Fruit fly (Drosophila melanogaster) whole organism, embryonic: Measurements from ENCODE around the gene Pde9.
A peak's percentile ranks its signal among the peaks of the same experiment; 100 is the strongest.

Experiments
- Atf-2 ChIP-seq: fragments of 200-800 bp; sonication (Bioruptor generic); optimal IDR thresholded peaks from 2 replicates; lab custom pipeline; 2016; ENCODE audit warnings: missing biosample characterization, missing genetic modification characterization
- Bdp1 ChIP-seq: fragments of 200-800 bp; sonication (Bioruptor generic); optimal IDR thresholded peaks from 3 replicates; lab custom pipeline; 2016; ENCODE audit warnings: missing biosample characterization, missing genetic modification characterization
- CG12071 ChIP-seq: fragments of 200-800 bp; sonication (Bioruptor generic); optimal IDR thresholded peaks from 3 replicates; lab custom pipeline; 2018; ENCODE audit warnings: missing biosample characterization, mild to moderate bottlenecking, missing genetic modification characterization
- CG12942 ChIP-seq: fragments of 200-800 bp; sonication (Bioruptor generic); optimal IDR thresholded peaks from 3 replicates; lab custom pipeline; 2016; ENCODE audit warnings: missing biosample characterization, missing genetic modification characterization
- CG13123 ChIP-seq: fragments of 200-800 bp; sonication (Bioruptor generic); optimal IDR thresholded peaks from 2 replicates; lab custom pipeline; 2016; ENCODE audit warnings: missing biosample characterization, missing genetic modification characterization
- CG15479 ChIP-seq: fragments of 200-800 bp; sonication (Bioruptor generic); optimal IDR thresholded peaks from 3 replicates; lab custom pipeline; 2019; ENCODE audit warnings: missing biosample characterization, mild to moderate bottlenecking, missing genetic modification characterization, moderate library complexity
- CG1602 ChIP-seq: fragments of 200-800 bp; sonication (Bioruptor generic); optimal IDR thresholded peaks from 3 replicates; lab custom pipeline; 2016; ENCODE audit warnings: missing biosample characterization, missing genetic modification characterization
- CG17186 ChIP-seq: fragments of 200-800 bp; sonication (Bioruptor generic); optimal IDR thresholded peaks from 3 replicates; lab custom pipeline; 2017; ENCODE audit warnings: missing biosample characterization, missing genetic modification reagents, missing genetic modification characterization
- CG17328 ChIP-seq: fragments of 200-800 bp; sonication (Bioruptor generic); IDR thresholded peaks from 2 replicates; pipeline ENCODE4 v1.3.6; 2022; ENCODE audit warnings: missing biosample characterization, missing genetic modification characterization
- CG2129 ChIP-seq: fragments of 200-800 bp; sonication (Bioruptor generic); IDR thresholded peaks from 2 replicates; pipeline ENCODE4 v1.3.6; 2022; ENCODE audit warnings: missing biosample characterization, missing genetic modification characterization; ENCODE audit not compliant: partially characterized antibody
- CG2712 ChIP-seq: fragments of 200-800 bp; optimal IDR thresholded peaks from 3 replicates; lab custom pipeline; 2019; ENCODE audit warnings: missing biosample characterization, mild to moderate bottlenecking, missing genetic modification characterization, moderate library complexity
- CG31365 ChIP-seq: fragments of 200-800 bp; sonication (Bioruptor generic); optimal IDR thresholded peaks from 2 replicates; lab custom pipeline; 2018; ENCODE audit warnings: missing biosample characterization, mild to moderate bottlenecking, missing genetic modification characterization
- CG34422 ChIP-seq: fragments of 200-800 bp; sonication (Bioruptor generic); IDR thresholded peaks from 3 replicates; pipeline ENCODE4 v1.3.6; 2022; ENCODE audit warnings: missing biosample characterization, missing genetic modification characterization
- CG4282 ChIP-seq: fragments of 200-800 bp; sonication (Bioruptor generic); optimal IDR thresholded peaks from 2 replicates; lab custom pipeline; 2016; ENCODE audit warnings: missing biosample characterization, missing genetic modification characterization
- CG8281 ChIP-seq: fragments of 200-800 bp; sonication (Bioruptor generic); optimal IDR thresholded peaks from 2 replicates; lab custom pipeline; 2018; ENCODE audit warnings: missing biosample characterization, mild to moderate bottlenecking, missing genetic modification characterization, moderate library complexity
- CG8924 ChIP-seq: fragments of 200-800 bp; optimal IDR thresholded peaks from 3 replicates; lab custom pipeline; 2019; ENCODE audit warnings: missing biosample characterization, mild to moderate bottlenecking, missing genetic modification characterization, moderate library complexity
- CG9727 ChIP-seq: fragments of 200-800 bp; sonication (Bioruptor generic); optimal IDR thresholded peaks from 3 replicates; lab custom pipeline; 2017; ENCODE audit warnings: missing biosample characterization, mild to moderate bottlenecking, missing genetic modification characterization
- CG9817 ChIP-seq: fragments of 200-800 bp; sonication (Bioruptor generic); optimal IDR thresholded peaks from 2 replicates; lab custom pipeline; 2018; ENCODE audit warnings: missing biosample characterization, mild to moderate bottlenecking, missing genetic modification characterization, moderate library complexity
- CG9932 ChIP-seq: fragments of 200-800 bp; sonication (Bioruptor generic); IDR thresholded peaks from 2 replicates; pipeline ENCODE4 v1.3.6; 2022; ENCODE audit warnings: missing biosample characterization, missing genetic modification characterization
- CoRest ChIP-seq: fragments of 200-800 bp; sonication (Bioruptor generic); optimal IDR thresholded peaks from 3 replicates; lab custom pipeline; 2018; ENCODE audit warnings: missing biosample characterization, mild to moderate bottlenecking, missing genetic modification characterization, moderate library complexity
- Dfd ChIP-seq, 2 experiments: fragments of >200 bp; optimal IDR thresholded peaks; 2 replicates each; lab custom pipeline; 2017; ENCODE audit warnings: missing biosample characterization in 2 of 2, missing genetic modification characterization in 2 of 2
- Drgx ChIP-seq: fragments of 200-800 bp; sonication (Bioruptor generic); IDR thresholded peaks from 2 replicates; pipeline ENCODE4 v1.3.6; 2022; ENCODE audit warnings: missing biosample characterization, missing genetic modification characterization
- E2f2 ChIP-seq: fragments of 200-800 bp; sonication (Bioruptor generic); IDR thresholded peaks from 2 replicates; pipeline ENCODE4 v1.3.6; 2022; ENCODE audit warnings: missing biosample characterization, missing genetic modification characterization
- Fer2 ChIP-seq: fragments of 200-800 bp; sonication (Bioruptor generic); optimal IDR thresholded peaks from 2 replicates; lab custom pipeline; 2018; ENCODE audit warnings: missing biosample characterization, mild to moderate bottlenecking, missing genetic modification characterization, moderate library complexity
- Fer3 ChIP-seq: fragments of 200-800 bp; sonication (Bioruptor generic); optimal IDR thresholded peaks from 2 replicates; lab custom pipeline; 2018; ENCODE audit warnings: missing biosample characterization, mild to moderate bottlenecking, missing genetic modification characterization, moderate library complexity
- Lpt ChIP-seq: fragments of >200 bp; optimal IDR thresholded peaks from 2 replicates; lab custom pipeline; 2018; ENCODE audit warnings: missing biosample characterization, missing genetic modification characterization
- NC2α ChIP-seq: fragments of 200-800 bp; sonication (Bioruptor generic); optimal IDR thresholded peaks from 2 replicates; lab custom pipeline; 2016; ENCODE audit warnings: missing biosample characterization, missing genetic modification characterization
- Neu2 ChIP-seq: fragments of 200-800 bp; sonication (Bioruptor generic); optimal IDR thresholded peaks from 3 replicates; lab custom pipeline; 2016; ENCODE audit warnings: missing biosample characterization, missing genetic modification characterization, borderline replicate concordance
- Oaz ChIP-seq: fragments of 200-800 bp; sonication (Bioruptor generic); IDR thresholded peaks from 2 replicates; pipeline ENCODE4 v1.3.6; 2022; ENCODE audit warnings: missing biosample characterization, missing genetic modification characterization
- Ptx1 ChIP-seq: fragments of 200-800 bp; sonication (Bioruptor generic); IDR thresholded peaks from 2 replicates; pipeline ENCODE4 v1.3.6; 2022; ENCODE audit warnings: missing biosample characterization, missing genetic modification characterization
- Stat92E ChIP-seq, 3 experiments: fragments of >200 bp in 2 of 3; fragments of 200-800 bp in 1 of 3; sonication (Bioruptor generic) in 1 of 3; optimal IDR thresholded peaks; 2 replicates each; lab custom pipeline; 2017 to 2019; ENCODE audit warnings: missing biosample characterization in 3 of 3, missing genetic modification characterization in 3 of 3, mild to moderate bottlenecking in 1 of 3, moderate library complexity in 1 of 3
- Usf ChIP-seq: fragments of 200-800 bp; sonication (Bioruptor generic); optimal IDR thresholded peaks from 2 replicates; lab custom pipeline; 2017; ENCODE audit warnings: missing genotype, missing biosample characterization, missing genetic modification characterization
- bab2 ChIP-seq: fragments of 200-800 bp; sonication (Bioruptor generic); optimal IDR thresholded peaks from 2 replicates; lab custom pipeline; 2016; ENCODE audit warnings: missing biosample characterization, missing genetic modification characterization
- bbx ChIP-seq: fragments of 200-800 bp; sonication (Bioruptor generic); IDR thresholded peaks from 2 replicates; pipeline ENCODE4 v1.3.6; 2022; ENCODE audit warnings: missing biosample characterization, missing genetic modification characterization; ENCODE audit not compliant: partially characterized antibody
- chif ChIP-seq, 2 experiments: fragments of 200-800 bp; sonication (Bioruptor generic); optimal IDR thresholded peaks; 3 replicates each; lab custom pipeline; 2016; ENCODE audit warnings: missing biosample characterization in 2 of 2, missing genetic modification characterization in 2 of 2
- danr ChIP-seq: fragments of 200-800 bp; sonication (Bioruptor generic); IDR thresholded peaks from 2 replicates; pipeline ENCODE4 v1.3.6; 2022; ENCODE audit warnings: missing biosample characterization, missing genetic modification characterization
- dysf ChIP-seq: fragments of 200-800 bp; sonication (Bioruptor generic); IDR thresholded peaks from 3 replicates; pipeline ENCODE4 v1.3.6; 2022; ENCODE audit warnings: missing biosample characterization, missing genetic modification characterization
- kay ChIP-seq: fragments of 200-800 bp; sonication (Bioruptor generic); optimal IDR thresholded peaks from 2 replicates; lab custom pipeline; 2016; ENCODE audit warnings: missing biosample characterization, missing genetic modification characterization
- ken ChIP-seq: fragments of 200-800 bp; sonication (Bioruptor generic); IDR thresholded peaks from 3 replicates; pipeline ENCODE4 v1.3.6; 2022; ENCODE audit warnings: missing biosample characterization, missing genetic modification characterization
- lbe ChIP-seq: fragments of 200-800 bp; sonication (Bioruptor generic); optimal IDR thresholded peaks from 2 replicates; lab custom pipeline; 2016; ENCODE audit warnings: missing biosample characterization, mild to moderate bottlenecking, missing genetic modification characterization
- nerfin-1 ChIP-seq: fragments of 200-800 bp; sonication (Bioruptor generic); optimal IDR thresholded peaks from 3 replicates; lab custom pipeline; 2019; ENCODE audit warnings: missing biosample characterization, mild to moderate bottlenecking, missing genetic modification characterization, moderate library complexity
- pros ChIP-seq: fragments of 200-800 bp; sonication (Bioruptor generic); optimal IDR thresholded peaks from 3 replicates; lab custom pipeline; 2019; ENCODE audit warnings: missing biosample characterization, mild to moderate bottlenecking, missing genetic modification characterization, moderate library complexity
- row ChIP-seq: fragments of 200-800 bp; sonication (Bioruptor generic); IDR thresholded peaks from 3 replicates; pipeline ENCODE4 v1.3.6; 2022; ENCODE audit warnings: missing biosample characterization, missing genetic modification characterization
- scrt ChIP-seq: fragments of 200-800 bp; sonication (Bioruptor generic); optimal IDR thresholded peaks from 2 replicates; lab custom pipeline; 2018; ENCODE audit warnings: missing biosample characterization, mild to moderate bottlenecking, missing genetic modification characterization, moderate library complexity
- sd ChIP-seq: fragments of 200-800 bp; sonication (Bioruptor generic); optimal IDR thresholded peaks from 3 replicates; lab custom pipeline; 2018; ENCODE audit warnings: missing biosample characterization, mild to moderate bottlenecking, missing genetic modification characterization, moderate library complexity
- sim ChIP-seq: fragments of 200-800 bp; sonication (Bioruptor generic); IDR thresholded peaks from 2 replicates; pipeline ENCODE4 v1.3.6; 2022; ENCODE audit warnings: missing biosample characterization, missing genetic modification characterization
- trem ChIP-seq: fragments of 200-800 bp; optimal IDR thresholded peaks from 3 replicates; lab custom pipeline; 2019; ENCODE audit warnings: missing biosample characterization, mild to moderate bottlenecking, missing genetic modification characterization, moderate library complexity
- ttk ChIP-seq: fragments of 200-800 bp; sonication (Bioruptor generic); IDR thresholded peaks from 2 replicates; pipeline ENCODE4 v2.1.2; 2022; ENCODE audit warnings: missing biosample characterization, missing genetic modification characterization
- unpg ChIP-seq: fragments of 200-800 bp; sonication (Bioruptor generic); optimal IDR thresholded peaks from 3 replicates; lab custom pipeline; 2018; ENCODE audit warnings: missing biosample characterization, mild to moderate bottlenecking, missing genetic modification characterization, moderate library complexity
- usp ChIP-seq: fragments of >200 bp; optimal IDR thresholded peaks from 2 replicates; lab custom pipeline; 2017; ENCODE audit warnings: missing biosample characterization, missing genetic modification characterization
- wdn ChIP-seq: fragments of 200-800 bp; sonication (Bioruptor generic); IDR thresholded peaks from 2 replicates; pipeline ENCODE4 v1.3.6; 2022; ENCODE audit warnings: missing biosample characterization, missing genetic modification characterization

The Pde9 gene

DNA sequence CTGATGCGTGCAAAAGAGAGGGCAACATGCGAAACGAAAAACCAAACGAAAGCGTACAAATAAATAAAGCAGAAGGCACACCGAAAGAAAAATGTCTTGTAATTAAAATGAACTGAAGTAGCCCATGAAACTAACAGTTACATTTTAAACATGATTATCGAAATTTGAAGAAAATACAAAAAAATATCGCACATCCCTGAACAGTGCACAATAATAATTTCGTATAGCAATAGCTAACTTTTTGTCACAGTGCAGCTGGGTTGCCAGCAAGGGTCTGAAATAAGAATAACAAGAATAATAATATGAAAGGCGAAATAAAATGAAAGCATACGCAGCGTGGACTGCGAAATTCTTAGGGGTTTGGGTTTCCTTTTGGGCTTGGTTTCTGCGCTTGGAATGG lies 144.9 kb downstream of the Pde9 start (continued):
- TF ChIP-seq Stat92E (GFP tag; optimal IDR thresholded peaks at IDR 0.05; lab: Kevin White, UChicago) = peak in 1 of 3 experiments; percentile 97
- peak; percentile 91 for TF ChIP-seq sd (tag; lab: Kevin White, UChicago)
- TF ChIP-seq Fer2 (tag; lab: Kevin White, UChicago) = peak; percentile 98
- no peak for TF ChIP-seq bbx
- peak; percentile 97 for TF ChIP-seq Neu2
- TF ChIP-seq danr (GFP tag; lab: Robert Waterston, UW) = peak; percentile 98
- no peak for TF ChIP-seq Lpt (GFP tag; lab: Kevin White, UChicago)
- TF ChIP-seq row (GFP tag; lab: Robert Waterston, UW) = peak; percentile 99
- peak; percentile 98 for TF ChIP-seq scrt (GFP tag; lab: Kevin White, UChicago)
- peak; percentile 99 for TF ChIP-seq ken (GFP tag; lab: Robert Waterston, UW)
- TF ChIP-seq Oaz = peak; percentile 98
- peak; percentile 98 for TF ChIP-seq wdn (GFP tag; lab: Robert Waterston, UW)
- peak; percentile 99 for TF ChIP-seq chif (GFP tag; optimal IDR thresholded peaks at IDR 0.05; lab: Kevin White, UChicago)
- peak; percentile 99 for TF ChIP-seq unpg
- peak; percentile 100 for TF ChIP-seq CG9932 (GFP tag; lab: Robert Waterston, UW)
- TF ChIP-seq CG34422 = peak; percentile 99
- peak; percentile 95 for TF ChIP-seq Usf
- no peak for TF ChIP-seq CG15479 (GFP tag; lab: Kevin White, UChicago)
- TF ChIP-seq NC2α (GFP tag; lab: Kevin White, UChicago) = peak; percentile 99
- TF ChIP-seq CG4282 = peak; percentile 98
- peak; percentile 98 for TF ChIP-seq sim
- TF ChIP-seq CG9817 (tag; lab: Kevin White, UChicago) = peak; percentile 99
- no peak for TF ChIP-seq CG2129 (GFP tag; lab: Robert Waterston, UW)
- peak; percentile 99 for TF ChIP-seq CoRest (tag; lab: Kevin White, UChicago)
- TF ChIP-seq CG17186 (GFP tag; lab: Kevin White, UChicago) = peak; percentile 96
- peak in 1 of 2 experiments; percentile 73 for TF ChIP-seq Dfd (GFP tag; optimal IDR thresholded peaks at IDR 0.05; lab: Kevin White, UChicago)
- peak; percentile 99 for TF ChIP-seq Atf-2
- TF ChIP-seq CG17328 (GFP tag; lab: Robert Waterston, UW) = peak; percentile 99
- no peak for TF ChIP-seq pros
- peak; percentile 96 for TF ChIP-seq trem (tag; lab: Kevin White, UChicago)
- peak; percentile 99 for TF ChIP-seq bab2
- TF ChIP-seq CG12942 (GFP tag; lab: Kevin White, UChicago) = peak; percentile 99
- peak; percentile 99 for TF ChIP-seq ttk
- TF ChIP-seq kay (GFP tag; lab: Kevin White, UChicago) = peak; percentile 93
- TF ChIP-seq CG31365 (tag; lab: Kevin White, UChicago) = peak; percentile 92
- peak; percentile 99 for TF ChIP-seq CG12071 (GFP tag; lab: Kevin White, UChicago)
- TF ChIP-seq CG1602 = peak; percentile 99
- peak; percentile 99 for TF ChIP-seq Drgx (GFP tag; lab: Robert Waterston, UW)
- peak; percentile 99 for TF ChIP-seq dysf (GFP tag; lab: Robert Waterston, UW)
- TF ChIP-seq Bdp1 (GFP tag; lab: Kevin White, UChicago) = peak; percentile 95
- TF ChIP-seq usp = no peak
- peak; percentile 67 for TF ChIP-seq CG8281 (tag; lab: Kevin White, UChicago)
- peak; percentile 99 for TF ChIP-seq Ptx1 (GFP tag; lab: Robert Waterston, UW)
- peak; percentile 99 for TF ChIP-seq lbe (GFP tag; lab: Kevin White, UChicago)
- peak; percentile 99 for TF ChIP-seq CG13123 (GFP tag; lab: Kevin White, UChicago)
- TF ChIP-seq CG9727 (GFP tag; lab: Kevin White, UChicago) = peak; percentile 99
- peak; percentile 99 for TF ChIP-seq CG2712 (tag; lab: Kevin White, UChicago)
- TF ChIP-seq CG8924 (tag; lab: Kevin White, UChicago) = peak; percentile 99
- peak; percentile 97 for TF ChIP-seq nerfin-1 (tag; lab: Kevin White, UChicago)
- peak; percentile 71 for TF ChIP-seq E2f2 (GFP tag; lab: Robert Waterston, UW)
- TF ChIP-seq Fer3 (tag; lab: Kevin White, UChicago) = peak; percentile 99
